In genomic region chrX:10905047-10905446, dm6 we compare ENCODE assay signal across 3 fruit fly cellular contexts.
A peak's percentile ranks its signal among the peaks of the same experiment; 100 is the strongest.
TF ChIP-seq lines count a peak whose summit lies in the region.

No protein-coding gene starts in this region.

TF ChIP-seq in whole organism, embryonic, 481 proteins besides CTCF, POLR2A, EP300 and RAD21 (continued from another document and continues in another):
- TF ChIP-seq CG6272 (GFP tag; IDR thresholded peaks at IDR 0.05; lab: Robert Waterston, UW): no peak
- TF ChIP-seq CG11085 (GFP tag; IDR thresholded peaks at IDR 0.05; lab: Robert Waterston, UW): no peak
- TF ChIP-seq Sin3A (optimal IDR thresholded peaks at IDR 0.05; lab: Kevin White, UChicago): no peak
- peak; percentile 81 for TF ChIP-seq CG2678 (tag; optimal IDR thresholded peaks at IDR 0.05; lab: Kevin White, UChicago)
- no peak for TF ChIP-seq CG6175 (GFP tag; IDR thresholded peaks at IDR 0.05; lab: Robert Waterston, UW)
- peak; percentile 26 for TF ChIP-seq CG10654 (GFP tag; optimal IDR thresholded peaks at IDR 0.05; lab: Kevin White, UChicago)
- TF ChIP-seq tx (GFP tag; optimal IDR thresholded peaks at IDR 0.05; lab: Kevin White, UChicago): peak; percentile 44
- peak; percentile 74 for TF ChIP-seq Hsf (GFP tag; optimal IDR thresholded peaks at IDR 0.05; lab: Kevin White, UChicago)
- TF ChIP-seq ara (GFP tag; IDR thresholded peaks at IDR 0.05; lab: Robert Waterston, UW): peak; percentile 57
- peak; percentile 19 for TF ChIP-seq en (GFP tag; optimal IDR thresholded peaks at IDR 0.05; lab: Kevin White, UChicago)
- no peak for TF ChIP-seq CG31365 (tag; optimal IDR thresholded peaks at IDR 0.05; lab: Kevin White, UChicago)
- no peak for TF ChIP-seq hth (optimal IDR thresholded peaks at IDR 0.05; lab: Kevin White, UChicago)
- peak; percentile 57 for TF ChIP-seq chn (GFP tag; optimal IDR thresholded peaks at IDR 0.05; lab: Kevin White, UChicago)
- TF ChIP-seq HLH4C (GFP tag; IDR thresholded peaks at IDR 0.05; lab: Robert Waterston, UW; ENCODE audit: partially characterized antibody): no peak
- TF ChIP-seq CG6689 (GFP tag; IDR thresholded peaks at IDR 0.05; lab: Robert Waterston, UW): peak; percentile 44
- no peak for TF ChIP-seq Drgx (GFP tag; IDR thresholded peaks at IDR 0.05; lab: Robert Waterston, UW)
- peak; percentile 0 for TF ChIP-seq CG31388 (GFP tag; optimal IDR thresholded peaks at IDR 0.05; lab: Kevin White, UChicago)
- TF ChIP-seq sc (optimal IDR thresholded peaks at IDR 0.05; lab: Kevin White, UChicago): no peak
- peak; percentile 67 for TF ChIP-seq sc (GFP tag; optimal IDR thresholded peaks at IDR 0.05; lab: Kevin White, UChicago)
- TF ChIP-seq CG7987 (GFP tag; optimal IDR thresholded peaks at IDR 0.05; lab: Kevin White, UChicago): no peak
- TF ChIP-seq kni (GFP tag; optimal IDR thresholded peaks at IDR 0.05; lab: Kevin White, UChicago): no peak
- TF ChIP-seq CG3281 (GFP tag; optimal IDR thresholded peaks at IDR 0.05; lab: Kevin White, UChicago): peak; percentile 38
- no peak for TF ChIP-seq hkb (optimal IDR thresholded peaks at IDR 0.05; lab: Kevin White, UChicago)
- TF ChIP-seq hkb (GFP tag; IDR thresholded peaks at IDR 0.05; lab: Robert Waterston, UW): peak; percentile 67
- TF ChIP-seq CG6854 (GFP tag; optimal IDR thresholded peaks at IDR 0.05; lab: Kevin White, UChicago): peak; percentile 30
- TF ChIP-seq unpg (GFP tag; optimal IDR thresholded peaks at IDR 0.05; lab: Kevin White, UChicago): peak; percentile 62
- TF ChIP-seq dimm (GFP tag; IDR thresholded peaks at IDR 0.05; lab: Robert Waterston, UW): no peak
- peak; percentile 64 for TF ChIP-seq Xrp1 (GFP tag; IDR thresholded peaks at IDR 0.05; lab: Robert Waterston, UW)
- TF ChIP-seq ranshi (GFP tag; IDR thresholded peaks at IDR 0.05; lab: Robert Waterston, UW): peak; percentile 41; the same call in 1 of the 2 replicates
- peak; percentile 66 for TF ChIP-seq Atf-2 (GFP tag; optimal IDR thresholded peaks at IDR 0.05; lab: Kevin White, UChicago)
- TF ChIP-seq CG13894 (tag; optimal IDR thresholded peaks at IDR 0.05; lab: Kevin White, UChicago): no peak
- peak; percentile 71 for TF ChIP-seq vvl (GFP tag; IDR thresholded peaks at IDR 0.05; lab: Robert Waterston, UW)
- no peak for TF ChIP-seq Trl (optimal IDR thresholded peaks at IDR 0.05; lab: Kevin White, UChicago)
- TF ChIP-seq Trl (GFP tag; optimal IDR thresholded peaks at IDR 0.05; lab: Kevin White, UChicago): peak; percentile 70
- TF ChIP-seq CG13775 (GFP tag; optimal IDR thresholded peaks at IDR 0.05; lab: Kevin White, UChicago): peak; percentile 64
- no peak for TF ChIP-seq CG3838 (GFP tag; optimal IDR thresholded peaks at IDR 0.05; lab: Kevin White, UChicago)
- peak; percentile 81 for TF ChIP-seq CG31441 (GFP tag; IDR thresholded peaks at IDR 0.05; lab: Robert Waterston, UW)
- no peak for TF ChIP-seq gfzf (GFP tag; optimal IDR thresholded peaks at IDR 0.05; lab: Kevin White, UChicago)
- TF ChIP-seq rib (GFP tag; IDR thresholded peaks at IDR 0.05; lab: Robert Waterston, UW): no peak
- TF ChIP-seq Opbp (GFP tag; IDR thresholded peaks at IDR 0.05; lab: Robert Waterston, UW; ENCODE audit: partially characterized antibody): no peak
- peak; percentile 39 for TF ChIP-seq Chrac-16 (GFP tag; optimal IDR thresholded peaks at IDR 0.05; lab: Kevin White, UChicago)
- no peak; the same call in 2 of the 3 replicates for TF ChIP-seq CG14050 (GFP tag; IDR thresholded peaks at IDR 0.05; lab: Robert Waterston, UW)
- peak; percentile 22 for TF ChIP-seq slou (GFP tag; optimal IDR thresholded peaks at IDR 0.05; lab: Kevin White, UChicago)
- peak; percentile 46; the same call in 1 of the 2 replicates for TF ChIP-seq CG14014 (GFP tag; IDR thresholded peaks at IDR 0.05; lab: Robert Waterston, UW)
- no peak for TF ChIP-seq CG9932 (GFP tag; IDR thresholded peaks at IDR 0.05; lab: Robert Waterston, UW)

TF ChIP-seq in whole organism, prepupa, 60 proteins besides CTCF, POLR2A, EP300 and RAD21 (continued from another document):
- TF ChIP-seq Met (GFP tag; optimal IDR thresholded peaks at IDR 0.05; lab: Kevin White, UChicago) (peak; percentile 46), salr (GFP tag; optimal IDR thresholded peaks at IDR 0.05; lab: Kevin White, UChicago) (no peak), lz (GFP tag; optimal IDR thresholded peaks at IDR 0.05; lab: Kevin White, UChicago) (peak; percentile 40), Sox102F (GFP tag; optimal IDR thresholded peaks at IDR 0.05; lab: Kevin White, UChicago) (peak; percentile 42), topi (GFP tag; optimal IDR thresholded peaks at IDR 0.05; lab: Kevin White, UChicago) (peak; percentile 41), CG7368 (GFP tag; optimal IDR thresholded peaks at IDR 0.05; lab: Kevin White, UChicago) (peak; percentile 11), Hr39 (GFP tag; optimal IDR thresholded peaks at IDR 0.05; lab: Kevin White, UChicago) (peak; percentile 13), CG10631 (GFP tag; optimal IDR thresholded peaks at IDR 0.05; lab: Kevin White, UChicago) (peak; percentile 36), CG8632 (GFP tag; optimal IDR thresholded peaks at IDR 0.05; lab: Kevin White, UChicago) (peak; percentile 1), svp (GFP tag; lab: Kevin White, UChicago) (peak; percentile 69), achi (GFP tag; optimal IDR thresholded peaks at IDR 0.05; lab: Kevin White, UChicago) (peak; percentile 26), Sox15 (GFP tag; optimal IDR thresholded peaks at IDR 0.05; lab: Kevin White, UChicago) (no peak), Eip78C (GFP tag; lab: Kevin White, UChicago) (peak; percentile 79), Sox14 (GFP tag; optimal IDR thresholded peaks at IDR 0.05; lab: Kevin White, UChicago) (peak; percentile 5), CG6163 (GFP tag; IDR thresholded peaks at IDR 0.05; lab: Robert Waterston, UW) (peak; percentile 28; the same call in 1 of the 3 replicates), net (GFP tag; optimal IDR thresholded peaks at IDR 0.05; lab: Kevin White, UChicago) (no peak), ss (GFP tag; optimal IDR thresholded peaks at IDR 0.05; lab: Kevin White, UChicago) (no peak)

TF ChIP-seq in whole organism, wandering third instar larva, 38 proteins besides CTCF, POLR2A, EP300 and RAD21 (continued from another document):
- TF ChIP-seq Abd-B (GFP tag; optimal IDR thresholded peaks at IDR 0.05; lab: Kevin White, UChicago): no peak
- TF ChIP-seq pan (optimal IDR thresholded peaks at IDR 0.05; lab: Kevin White, UChicago): no peak
- TF ChIP-seq sage (GFP tag; optimal IDR thresholded peaks at IDR 0.05; lab: Kevin White, UChicago): no peak
